Fruit fly (Drosophila melanogaster): ENCODE data around the gene Ir75a.

Ir75a gene

dm6 chr3L:17802107-17802506, 15.6 kb downstream of the Ir75a start, which contains the start of gene NUCB1 (continued):
- TF ChIP-seq Meics (GFP tag; optimal IDR thresholded peaks at IDR 0.05), result peak; percentile 23
- no peak for TF ChIP-seq Six4 (GFP tag; optimal IDR thresholded peaks at IDR 0.05)
- TF ChIP-seq Hey (tag; optimal IDR thresholded peaks at IDR 0.05), result no peak
- no peak for TF ChIP-seq Taf1 (GFP tag; IDR thresholded peaks at IDR 0.05)
- TF ChIP-seq bigmax (GFP tag; optimal IDR thresholded peaks at IDR 0.05), result no peak
- no peak for TF ChIP-seq CG10959 (GFP tag; IDR thresholded peaks at IDR 0.05)
- TF ChIP-seq CG2129 (GFP tag; IDR thresholded peaks at IDR 0.05; ENCODE audit: partially characterized antibody), result no peak
- TF ChIP-seq Antp (GFP tag; optimal IDR thresholded peaks at IDR 0.05), result peak; percentile 5
- peak; percentile 3 for TF ChIP-seq tin (GFP tag; optimal IDR thresholded peaks at IDR 0.05)
- TF ChIP-seq CG4820 (GFP tag; optimal IDR thresholded peaks at IDR 0.05), result peak; percentile 7
- TF ChIP-seq Hsf (GFP tag; optimal IDR thresholded peaks at IDR 0.05), result peak; percentile 37
- peak; percentile 7 for TF ChIP-seq CG7786 (GFP tag; optimal IDR thresholded peaks at IDR 0.05)
- peak; percentile 31 for TF ChIP-seq CG1647 (GFP tag; optimal IDR thresholded peaks at IDR 0.05)
- no peak for TF ChIP-seq CG4707 (GFP tag; optimal IDR thresholded peaks at IDR 0.05)
- 0 out of 2 replicates have a peak, but pooled peaks have one; percentile 14 for TF ChIP-seq ranshi (GFP tag; IDR thresholded peaks at IDR 0.05)
- no peak for TF ChIP-seq her (GFP tag; optimal IDR thresholded peaks at IDR 0.05)
- peak; percentile 68 for TF ChIP-seq Rfx (GFP tag; IDR thresholded peaks at IDR 0.05)
- TF ChIP-seq Elba2 (GFP tag; optimal IDR thresholded peaks at IDR 0.05), result no peak
- no peak for TF ChIP-seq CG11093 (GFP tag; IDR thresholded peaks at IDR 0.05)
- peak; percentile 26 for TF ChIP-seq luna (GFP tag; optimal IDR thresholded peaks at IDR 0.05)
- TF ChIP-seq CG7556 (GFP tag; optimal IDR thresholded peaks at IDR 0.05), result no peak
- TF ChIP-seq Ets65A (GFP tag), result peak; percentile 92
- TF ChIP-seq CG3838 (GFP tag; optimal IDR thresholded peaks at IDR 0.05), result no peak
- peak; percentile 21; the same call in 1 of the 3 replicates for TF ChIP-seq CG34224 (GFP tag; IDR thresholded peaks at IDR 0.05; ENCODE audit: partially characterized antibody)
- peak; percentile 60 for TF ChIP-seq CG14710 (tag; optimal IDR thresholded peaks at IDR 0.05)
- TF ChIP-seq scrt (GFP tag; optimal IDR thresholded peaks at IDR 0.05), result no peak
- peak; percentile 48 for TF ChIP-seq fu2 (GFP tag; optimal IDR thresholded peaks at IDR 0.05)
- TF ChIP-seq Dref (GFP tag; IDR thresholded peaks at IDR 0.05), result peak; percentile 38
- no peak for TF ChIP-seq HLHmδ (GFP tag; optimal IDR thresholded peaks at IDR 0.05)
- peak; percentile 27 for TF ChIP-seq CG3995 (GFP tag; optimal IDR thresholded peaks at IDR 0.05)
- TF ChIP-seq tx (GFP tag; optimal IDR thresholded peaks at IDR 0.05), result peak; percentile 15
- TF ChIP-seq chn (GFP tag; optimal IDR thresholded peaks at IDR 0.05), result peak; percentile 3
- TF ChIP-seq CG6854 (GFP tag; optimal IDR thresholded peaks at IDR 0.05), result peak; percentile 11
- TF ChIP-seq CG17186 (GFP tag; optimal IDR thresholded peaks at IDR 0.05), result peak; percentile 79
- no peak for TF ChIP-seq jing (GFP tag; optimal IDR thresholded peaks at IDR 0.05)
- TF ChIP-seq Oli (tag; optimal IDR thresholded peaks at IDR 0.05), result no peak
- TF ChIP-seq vvl (GFP tag; IDR thresholded peaks at IDR 0.05), result peak; percentile 45
- TF ChIP-seq unpg (GFP tag; optimal IDR thresholded peaks at IDR 0.05), result no peak
- TF ChIP-seq CG3163 (GFP tag; optimal IDR thresholded peaks at IDR 0.05), result peak; percentile 18
- TF ChIP-seq CG17912 (GFP tag; optimal IDR thresholded peaks at IDR 0.05), result peak; percentile 63
- no peak for TF ChIP-seq Rx (GFP tag; IDR thresholded peaks at IDR 0.05)
- peak; percentile 45 for TF ChIP-seq Dp (GFP tag; optimal IDR thresholded peaks at IDR 0.05)
- peak; percentile 68 for TF ChIP-seq CG9932 (GFP tag; IDR thresholded peaks at IDR 0.05)
- no peak for TF ChIP-seq h (optimal IDR thresholded peaks at IDR 0.05)
- peak; percentile 37; the same call in 1 of the 2 replicates for TF ChIP-seq CG32532 (GFP tag; IDR thresholded peaks at IDR 0.05)
- peak; percentile 58 for TF ChIP-seq slbo (GFP tag; IDR thresholded peaks at IDR 0.05)
- no peak for TF ChIP-seq chinmo (GFP tag; IDR thresholded peaks at IDR 0.05; ENCODE audit: partially characterized antibody)
- no peak for TF ChIP-seq Pdp1 (GFP tag; optimal IDR thresholded peaks at IDR 0.05)
- peak; percentile 34 for TF ChIP-seq BtbVII (GFP tag; optimal IDR thresholded peaks at IDR 0.05)
- no peak for TF ChIP-seq sqz (GFP tag; optimal IDR thresholded peaks at IDR 0.05)
- no peak for TF ChIP-seq ssp (GFP tag; IDR thresholded peaks at IDR 0.05)
- peak; percentile 12 for TF ChIP-seq dmrt11E (tag; optimal IDR thresholded peaks at IDR 0.05)

All from whole organism, embryonic.